Worm (Caenorhabditis elegans): ENCODE data around the gene T25B9.11.

The T25B9.11 gene

ce11 chrIV:10796707-10797106, 32.4 kb downstream of the T25B9.11 start:
- no peak for TF ChIP-seq unc-62 (GFP tag; optimal IDR thresholded peaks at IDR 0.05)

DNA sequence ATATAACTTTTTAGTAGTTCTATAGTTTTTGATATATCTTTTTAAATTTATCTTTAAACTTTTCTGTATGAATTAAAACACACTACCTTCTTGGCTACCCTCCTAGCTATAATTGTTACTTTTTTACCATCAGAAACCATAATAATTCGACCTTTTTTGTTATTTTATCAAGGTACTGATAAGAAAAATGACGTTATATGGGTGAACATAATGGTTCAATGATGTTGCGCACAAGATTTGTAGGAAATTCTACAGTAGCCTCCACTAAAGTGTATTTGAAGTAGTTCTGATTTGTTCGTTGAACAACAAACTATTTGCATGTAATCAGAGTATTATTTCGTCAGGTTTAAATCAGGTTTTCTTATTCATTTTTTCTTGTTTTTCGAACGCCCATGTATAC, 34.3 kb downstream of the T25B9.11 start:
- no peak for TF ChIP-seq unc-62 (GFP tag; optimal IDR thresholded peaks at IDR 0.05)

DNA sequence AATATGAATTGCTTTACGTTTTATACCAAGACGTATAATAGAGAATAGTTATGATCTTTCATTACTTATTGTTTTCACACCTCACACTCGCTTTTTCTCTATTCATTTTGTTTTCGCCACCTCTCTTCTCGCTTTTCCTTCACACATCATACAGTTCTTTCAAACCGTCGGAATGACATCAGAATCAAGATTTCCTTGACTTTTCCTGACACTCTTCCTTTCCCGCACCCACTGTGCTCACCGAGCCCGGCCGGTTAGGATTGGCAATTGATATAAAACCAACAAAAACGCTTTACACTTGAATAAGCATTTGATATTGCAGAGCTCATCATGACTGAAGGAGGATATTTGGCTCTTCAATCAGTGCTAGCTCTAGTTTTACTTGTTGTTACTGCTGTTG, 35.0 kb downstream of the T25B9.11 start, which contains the start of gene zipt-2.1:
Gene zipt-2.1, plus strand, starts transcription at position 301 of the 400 bp plus-strand sequence.
- TF ChIP-seq unc-62 (GFP tag; optimal IDR thresholded peaks at IDR 0.05), result no peak

DNA sequence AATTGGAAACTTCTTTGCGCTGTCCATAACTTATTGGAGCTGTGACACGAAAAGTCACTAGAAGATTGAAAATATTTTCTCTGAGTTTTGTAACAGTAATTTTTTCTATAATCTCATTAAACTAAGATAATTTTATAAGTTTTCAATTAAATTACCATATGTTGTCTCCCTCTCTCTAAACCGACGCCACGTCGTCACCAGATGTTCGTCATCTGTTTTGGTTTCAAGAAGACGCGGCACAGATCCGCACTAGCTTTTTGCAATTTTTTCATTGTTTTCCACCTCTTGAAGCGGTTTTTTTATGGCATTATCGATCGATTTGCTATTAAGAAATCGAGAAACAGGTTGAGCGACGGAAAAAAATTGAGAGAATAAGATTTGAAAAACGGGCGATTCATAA, 39.7 kb downstream of the T25B9.11 start:
- TF ChIP-seq unc-62 (GFP tag; optimal IDR thresholded peaks at IDR 0.05), result no peak

DNA sequence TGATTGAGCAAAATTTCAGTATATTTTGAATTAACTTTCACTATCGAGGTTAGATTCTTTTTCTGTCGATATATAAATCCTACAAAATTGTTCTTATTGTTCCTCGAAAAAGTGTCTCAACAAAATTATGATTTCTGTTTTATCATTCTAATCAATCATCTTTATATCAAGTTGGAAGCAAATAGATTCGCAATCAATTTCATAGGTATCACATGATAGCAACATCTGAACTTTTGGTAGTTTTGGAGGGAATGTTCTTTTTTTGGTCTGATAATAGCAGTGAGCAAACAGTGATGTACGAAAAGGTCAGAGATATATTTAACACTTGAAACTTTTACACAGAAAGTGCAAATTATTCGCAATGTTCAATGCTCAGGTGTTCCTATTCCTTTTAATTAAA, 46.5 kb downstream of the T25B9.11 start:
- TF ChIP-seq unc-62 (GFP tag; optimal IDR thresholded peaks at IDR 0.05), result no peak

ce11 chrIV:10811388-10811787, 47.1 kb downstream of the T25B9.11 start:
- TF ChIP-seq unc-62 (GFP tag; optimal IDR thresholded peaks at IDR 0.05), result no peak

- TF ChIP-seq unc-62 (GFP tag; optimal IDR thresholded peaks at IDR 0.05), result no peak
Measured at ce11 chrIV:10812099-10812498, 47.8 kb downstream of the T25B9.11 start, which contains the start of gene miz-1. Gene miz-1, plus strand, starts transcription at chrIV:10812399.

Data from whole organism, dauer.